Worm (Caenorhabditis elegans) whole organism, L3 larva: ENCODE results near the gene srw-76.
A peak's percentile ranks its signal among the peaks of the same experiment; 100 is the strongest.

ENCODE experiments used
- R02D3.7 ChIP-seq: fragments of 150-350 bp; optimal IDR thresholded peaks from 2 replicates; lab custom pipeline; 2014; ENCODE audit warnings: missing biosample characterization, missing genetic modification characterization
- ZK546.5 ChIP-seq: sonication (generic microtip); optimal IDR thresholded peaks from 2 replicates; lab custom pipeline; 2017; ENCODE audit warnings: missing biosample characterization, missing genetic modification characterization
- aly-2 ChIP-seq: fragments of 150-350 bp; optimal IDR thresholded peaks from 2 replicates; lab custom pipeline; 2014; ENCODE audit warnings: missing biosample characterization, missing genetic modification characterization
- ceh-16 ChIP-seq: sonication (generic microtip); optimal IDR thresholded peaks from 2 replicates; lab custom pipeline; 2017; ENCODE audit warnings: missing biosample characterization, missing genetic modification characterization
- ceh-28 ChIP-seq: fragments of 150-350 bp; optimal IDR thresholded peaks from 2 replicates; lab custom pipeline; 2014; ENCODE audit warnings: missing biosample characterization, missing genetic modification reagents, missing genetic modification characterization
- ceh-82 ChIP-seq: fragments of 150-350 bp; optimal IDR thresholded peaks from 2 replicates; lab custom pipeline; 2014; ENCODE audit warnings: missing biosample characterization, missing genetic modification characterization
- ceh-9 ChIP-seq: sonication (generic microtip); optimal IDR thresholded peaks from 2 replicates; lab custom pipeline; 2018; ENCODE audit warnings: missing biosample characterization, missing genetic modification characterization
- egl-27 ChIP-seq: sonication (generic microtip); optimal IDR thresholded peaks from 4 replicates; lab custom pipeline; 2017; ENCODE audit warnings: missing biosample characterization, missing genetic modification reagents, missing genetic modification characterization
- egl-5 ChIP-seq: fragments of 150-350 bp; optimal IDR thresholded peaks from 2 replicates; lab custom pipeline; 2017; ENCODE audit warnings: missing biosample characterization, missing genetic modification reagents, missing genetic modification characterization, inconsistent platforms
- elt-1 ChIP-seq: fragments of 150-350 bp; optimal IDR thresholded peaks from 2 replicates; lab custom pipeline; 2014; ENCODE audit warnings: missing biosample characterization, missing genetic modification characterization
- elt-2 ChIP-seq: sonication (generic microtip); optimal IDR thresholded peaks from 2 replicates; lab custom pipeline; 2016; ENCODE audit warnings: missing genetic modification reagents, mild to moderate bottlenecking, missing genetic modification characterization, missing compliant biosample characterization
- fkh-10 ChIP-seq: sonication (generic microtip); optimal IDR thresholded peaks from 2 replicates; lab custom pipeline; 2017; ENCODE audit warnings: missing biosample characterization, missing genetic modification reagents, missing genetic modification characterization
- fkh-2 ChIP-seq: fragments of 150-350 bp; optimal IDR thresholded peaks from 2 replicates; lab custom pipeline; 2014; ENCODE audit warnings: missing biosample characterization, missing genetic modification reagents, missing genetic modification characterization
- fos-1 ChIP-seq: fragments of 150-350 bp; optimal IDR thresholded peaks from 2 replicates; lab custom pipeline; 2014; ENCODE audit warnings: missing biosample characterization, missing genetic modification characterization
- hmg-11 ChIP-seq: sonication (generic microtip); optimal IDR thresholded peaks from 2 replicates; lab custom pipeline; 2016; ENCODE audit warnings: missing genetic modification characterization, missing compliant biosample characterization
- jun-1 ChIP-seq: fragments of 150-350 bp; optimal IDR thresholded peaks from 2 replicates; lab custom pipeline; 2014; ENCODE audit warnings: missing biosample characterization, missing genetic modification reagents, missing genetic modification characterization
- lin-15B ChIP-seq: fragments of 150-350 bp; optimal IDR thresholded peaks from 2 replicates; lab custom pipeline; 2014; ENCODE audit warnings: missing biosample characterization, missing genetic modification characterization
- lin-39 ChIP-seq: fragments of 150-350 bp; optimal IDR thresholded peaks from 2 replicates; lab custom pipeline; 2018; ENCODE audit warnings: missing biosample characterization, missing genetic modification reagents, missing genetic modification characterization
- lsy-12 ChIP-seq: sonication (generic microtip); optimal IDR thresholded peaks from 2 replicates; lab custom pipeline; 2016; ENCODE audit warnings: mild to moderate bottlenecking, missing genetic modification characterization, missing compliant biosample characterization
- nhr-11 ChIP-seq: fragments of 150-350 bp; optimal IDR thresholded peaks from 2 replicates; lab custom pipeline; 2014; ENCODE audit warnings: missing biosample characterization, missing genetic modification characterization
- nhr-12 ChIP-seq: fragments of 150-350 bp; optimal IDR thresholded peaks from 2 replicates; lab custom pipeline; 2014; ENCODE audit warnings: missing biosample characterization, missing genetic modification characterization
- nhr-237 ChIP-seq: fragments of 150-350 bp; optimal IDR thresholded peaks from 2 replicates; lab custom pipeline; 2014; ENCODE audit warnings: missing biosample characterization, missing genetic modification characterization
- nhr-25 ChIP-seq: sonication (generic microtip); optimal IDR thresholded peaks from 2 replicates; lab custom pipeline; 2017; ENCODE audit warnings: missing biosample characterization, missing genetic modification characterization
- nhr-28 ChIP-seq: fragments of 150-350 bp; optimal IDR thresholded peaks from 2 replicates; lab custom pipeline; 2014; ENCODE audit warnings: missing biosample characterization, missing genetic modification characterization
- nhr-43 ChIP-seq: sonication (generic microtip); optimal IDR thresholded peaks from 2 replicates; lab custom pipeline; 2016; ENCODE audit warnings: mild to moderate bottlenecking, missing genetic modification characterization, missing compliant biosample characterization; ENCODE audit not compliant: poor library complexity, severe bottlenecking
- nhr-67 ChIP-seq: fragments of 150-350 bp; optimal IDR thresholded peaks from 2 replicates; lab custom pipeline; 2014; ENCODE audit warnings: missing biosample characterization, missing genetic modification characterization
- nhr-76 ChIP-seq: fragments of 150-350 bp; sonication (generic microtip); optimal IDR thresholded peaks from 5 replicates; lab custom pipeline; 2014; ENCODE audit warnings: missing biosample characterization, missing genetic modification characterization
- nhr-77 ChIP-seq: fragments of 150-350 bp; optimal IDR thresholded peaks from 2 replicates; lab custom pipeline; 2014; ENCODE audit warnings: missing biosample characterization, missing genetic modification characterization
- pha-4 ChIP-seq: fragments of 150-350 bp; optimal IDR thresholded peaks from 2 replicates; lab custom pipeline; 2014; ENCODE audit warnings: missing biosample characterization, missing genetic modification reagents, missing genetic modification characterization
- pqm-1 ChIP-seq: fragments of 150-350 bp; optimal IDR thresholded peaks from 2 replicates; lab custom pipeline; 2017; ENCODE audit warnings: missing biosample characterization, missing genetic modification characterization, inconsistent platforms
- sea-2 ChIP-seq: fragments of 150-350 bp; sonication (generic microtip); optimal IDR thresholded peaks from 4 replicates; lab custom pipeline; 2014; ENCODE audit warnings: missing biosample characterization, missing genetic modification reagents, missing genetic modification characterization
- skn-1 ChIP-seq: fragments of 150-350 bp; optimal IDR thresholded peaks from 2 replicates; lab custom pipeline; 2014; ENCODE audit warnings: missing biosample characterization, missing genetic modification characterization
- snpc-4 ChIP-seq: fragments of 150-350 bp; optimal IDR thresholded peaks from 2 replicates; lab custom pipeline; 2014; ENCODE audit warnings: missing biosample characterization, missing genetic modification characterization
- tbx-2 ChIP-seq: sonication (generic microtip); optimal IDR thresholded peaks from 2 replicates; lab custom pipeline; 2016; ENCODE audit warnings: mild to moderate bottlenecking, missing genetic modification characterization, missing compliant biosample characterization
- unc-39 ChIP-seq: sonication (generic microtip); optimal IDR thresholded peaks from 4 replicates; lab custom pipeline; 2017; ENCODE audit warnings: missing biosample characterization, missing genetic modification characterization
- unc-62 ChIP-seq: fragments of 150-350 bp; sonication (generic microtip); optimal IDR thresholded peaks from 4 replicates; lab custom pipeline; 2014; ENCODE audit warnings: missing biosample characterization, missing genetic modification reagents, missing genetic modification characterization
- zag-1 ChIP-seq: fragments of 150-350 bp; optimal IDR thresholded peaks from 2 replicates; lab custom pipeline; 2014; ENCODE audit warnings: missing biosample characterization, missing genetic modification characterization
- ztf-11 ChIP-seq: fragments of 150-350 bp; optimal IDR thresholded peaks from 2 replicates; lab custom pipeline; 2014; ENCODE audit warnings: missing biosample characterization, missing genetic modification characterization
- ztf-4 ChIP-seq: fragments of 150-350 bp; optimal IDR thresholded peaks from 2 replicates; lab custom pipeline; 2014; ENCODE audit warnings: missing biosample characterization, missing genetic modification characterization

Gene srw-76

DNA sequence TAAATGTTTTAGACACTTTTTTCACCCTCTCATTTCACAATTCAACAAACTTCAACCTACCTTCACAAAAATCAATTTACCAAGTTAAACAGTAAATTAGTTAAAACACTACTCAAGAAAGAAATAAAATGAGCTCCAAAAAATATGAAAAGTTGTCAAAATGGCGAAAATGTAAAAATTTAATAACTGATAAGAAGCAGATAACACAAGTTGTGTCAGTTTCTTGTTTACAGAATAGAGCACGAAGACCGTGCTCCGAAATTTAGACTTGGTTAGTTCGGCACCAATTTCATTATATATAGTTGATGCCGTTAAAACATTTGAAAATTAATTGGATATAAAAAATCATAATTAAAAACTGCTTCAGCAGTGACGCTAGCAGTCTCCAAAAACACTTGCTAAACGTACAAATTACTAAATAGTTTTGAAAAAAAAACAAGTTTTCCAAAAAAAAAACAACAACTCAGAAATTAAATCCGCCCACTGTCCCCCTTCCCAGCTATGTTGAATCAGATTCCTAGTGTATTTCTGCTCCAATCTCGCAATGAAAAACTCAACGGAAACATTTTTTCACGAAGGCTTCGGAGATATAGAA lies 27.2 kb downstream of the srw-76 start, which contains the start of gene srw-54:
Gene srw-54 (plus strand): TSS at position 545 of the 595 bp plus-strand sequence.
- TF ChIP-seq nhr-28 (tag; lab: Kevin White, UChicago), result no peak
- TF ChIP-seq ztf-11 (tag; lab: Kevin White, UChicago), result no peak
- TF ChIP-seq sea-2, result no peak
- TF ChIP-seq elt-2, result peak; percentile 76
- TF ChIP-seq pha-4, result peak; percentile 66
- TF ChIP-seq pqm-1 (tag; lab: Kevin White, UChicago), result peak; percentile 33
- TF ChIP-seq skn-1, result no peak
- TF ChIP-seq egl-27 (tag; lab: Kevin White, UChicago), result no peak
- TF ChIP-seq zag-1, result no peak

DNA sequence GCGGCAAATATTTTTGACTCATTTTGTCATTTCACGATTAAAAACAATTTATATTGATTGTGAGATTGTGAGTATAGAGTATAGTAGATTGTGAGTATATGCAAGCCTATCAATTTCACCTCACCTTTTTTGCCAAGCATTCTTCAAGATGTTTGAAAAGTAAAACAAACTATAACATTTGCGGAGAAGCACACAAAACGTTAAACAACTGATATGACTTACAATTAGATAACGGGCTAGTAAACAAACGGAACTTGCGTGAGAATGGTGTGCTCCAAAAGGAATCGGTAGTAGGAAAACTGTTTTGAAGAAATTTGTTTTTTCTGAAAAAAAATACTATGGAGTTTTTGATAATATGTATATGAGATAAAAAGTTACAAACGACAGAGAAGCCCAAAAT lies 28.0 kb downstream of the srw-76 start:
- TF ChIP-seq unc-39 (tag; lab: Kevin White, UChicago), result no peak
- no peak for TF ChIP-seq nhr-237
- TF ChIP-seq nhr-12 (tag; lab: Kevin White, UChicago), result no peak
- TF ChIP-seq pha-4, result peak; percentile 48
- no peak for TF ChIP-seq tbx-2
- no peak for TF ChIP-seq ceh-28 (tag; lab: Kevin White, UChicago)
- TF ChIP-seq ceh-82 (tag; lab: Kevin White, UChicago), result no peak
- no peak for TF ChIP-seq egl-27 (tag; lab: Kevin White, UChicago)
- TF ChIP-seq hmg-11 (tag; lab: Kevin White, UChicago), result no peak
- TF ChIP-seq zag-1, result no peak
- TF ChIP-seq pqm-1 (tag; lab: Kevin White, UChicago), result peak; percentile 78
- TF ChIP-seq ceh-16 (tag; lab: Kevin White, UChicago), result no peak
- no peak for TF ChIP-seq nhr-76 (tag; lab: Kevin White, UChicago)
- no peak for TF ChIP-seq elt-1 (tag; lab: Kevin White, UChicago)
- TF ChIP-seq ceh-9 (tag; lab: Kevin White, UChicago), result no peak
- TF ChIP-seq fkh-2, result no peak
- no peak for TF ChIP-seq ztf-11 (tag; lab: Kevin White, UChicago)
- no peak for TF ChIP-seq nhr-28 (tag; lab: Kevin White, UChicago)
- TF ChIP-seq ZK546.5 (tag; lab: Kevin White, UChicago), result no peak
- no peak for TF ChIP-seq egl-5 (tag; lab: Kevin White, UChicago)
- TF ChIP-seq fkh-10 (GFP tag; lab: Kevin White, UChicago), result no peak
- TF ChIP-seq elt-2, result peak; percentile 87
- TF ChIP-seq lin-15B (tag; lab: Kevin White, UChicago), result no peak
- TF ChIP-seq fos-1 (tag; lab: Kevin White, UChicago), result no peak
- peak; percentile 48 for TF ChIP-seq jun-1 (tag; lab: Kevin White, UChicago)
- TF ChIP-seq snpc-4 (tag; lab: Kevin White, UChicago), result no peak
- TF ChIP-seq nhr-77 (tag; lab: Kevin White, UChicago), result no peak
- TF ChIP-seq nhr-25 (tag; lab: Kevin White, UChicago), result no peak
- no peak for TF ChIP-seq unc-62 (GFP tag; lab: Kevin White, UChicago)
- TF ChIP-seq aly-2 (tag; lab: Kevin White, UChicago), result no peak
- TF ChIP-seq sea-2, result no peak
- TF ChIP-seq nhr-67 (tag; lab: Kevin White, UChicago), result no peak
- no peak for TF ChIP-seq ztf-4 (tag; lab: Kevin White, UChicago)

DNA sequence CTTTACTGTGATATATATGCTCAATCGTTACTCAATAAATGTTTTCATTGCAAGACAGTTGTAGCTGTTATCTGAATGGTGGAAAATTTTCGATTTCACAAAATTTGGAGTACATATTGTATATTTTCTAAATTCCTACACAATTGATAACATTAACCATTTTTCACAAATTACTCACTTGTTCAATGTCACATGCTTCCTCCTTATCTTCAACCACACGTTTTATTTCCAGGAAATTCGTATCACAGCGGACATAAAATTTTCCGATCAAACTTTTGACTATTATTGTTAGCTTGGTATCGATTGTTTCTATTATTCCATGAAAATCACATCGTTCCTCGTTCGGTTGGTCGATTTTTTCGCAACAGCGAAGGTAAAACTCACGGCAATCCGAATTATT lies 29.6 kb downstream of the srw-76 start:
- TF ChIP-seq jun-1 (tag; lab: Kevin White, UChicago), result peak; percentile 63
- no peak for TF ChIP-seq nhr-76 (tag; lab: Kevin White, UChicago)
- peak; percentile 81 for TF ChIP-seq pqm-1 (tag; lab: Kevin White, UChicago)
- no peak for TF ChIP-seq nhr-237
- TF ChIP-seq pha-4, result peak; percentile 56
- TF ChIP-seq nhr-11 (tag; lab: Kevin White, UChicago), result no peak
- TF ChIP-seq elt-2, result peak; percentile 59
- TF ChIP-seq snpc-4 (tag; lab: Kevin White, UChicago), result no peak
- TF ChIP-seq hmg-11 (tag; lab: Kevin White, UChicago), result no peak
- no peak for TF ChIP-seq elt-1 (tag; lab: Kevin White, UChicago)

DNA sequence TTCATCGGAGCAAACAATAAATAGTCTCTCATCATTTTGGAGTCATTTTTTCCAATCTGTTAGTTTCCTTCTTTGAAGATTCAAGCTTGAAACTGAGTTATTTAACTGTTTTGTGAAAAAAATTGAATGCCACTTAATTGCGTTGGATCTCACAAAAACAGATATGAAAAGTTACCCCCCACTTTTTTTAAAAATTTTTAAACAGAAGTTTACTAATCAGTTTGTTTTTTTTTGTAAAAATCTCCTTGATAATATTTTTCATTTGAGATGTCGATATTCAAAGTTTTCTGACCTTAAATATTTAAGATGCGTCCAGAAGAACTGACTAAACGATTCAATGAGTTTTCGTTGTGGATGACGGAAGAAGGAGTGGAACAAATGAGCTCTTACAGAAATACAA lies 31.8 kb downstream of the srw-76 start, which contains the start of gene Y32B12C.1:
Gene Y32B12C.1 (plus strand): TSS at position 301 of the 400 bp plus-strand sequence.
- no peak for TF ChIP-seq sea-2
- TF ChIP-seq jun-1 (tag; lab: Kevin White, UChicago), result no peak
- no peak for TF ChIP-seq lsy-12
- TF ChIP-seq R02D3.7 (tag; lab: Kevin White, UChicago), result no peak
- no peak for TF ChIP-seq ceh-16 (tag; lab: Kevin White, UChicago)
- TF ChIP-seq hmg-11 (tag; lab: Kevin White, UChicago), result no peak
- TF ChIP-seq lin-39 (tag; lab: Kevin White, UChicago), result no peak
- no peak for TF ChIP-seq skn-1
- TF ChIP-seq nhr-43, result no peak
